Fruit fly (Drosophila melanogaster) whole organism, embryonic: Measurements from ENCODE around the gene CG6788.

ENCODE experiments used
- ATbp ChIP-seq: fragments of 200-800 bp; sonication (Bioruptor generic); optimal IDR thresholded peaks from 2 replicates; lab custom pipeline; 2017; ENCODE audit warnings: missing biosample characterization, mild to moderate bottlenecking, missing genetic modification characterization, missing genetic modification reagents
- Bdp1 ChIP-seq: fragments of 200-800 bp; sonication (Bioruptor generic); optimal IDR thresholded peaks from 3 replicates; lab custom pipeline; 2016; ENCODE audit warnings: missing biosample characterization, missing genetic modification characterization
- CG10209 ChIP-seq: fragments of 200-800 bp; sonication (Bioruptor generic); optimal IDR thresholded peaks from 3 replicates; lab custom pipeline; 2017; ENCODE audit warnings: missing biosample characterization, mild to moderate bottlenecking, missing genetic modification characterization, missing genetic modification reagents
- CG12219 ChIP-seq: fragments of 200-800 bp; sonication (Bioruptor generic); optimal IDR thresholded peaks from 3 replicates; lab custom pipeline; 2018; ENCODE audit warnings: missing biosample characterization, mild to moderate bottlenecking, missing genetic modification characterization
- CG13296 ChIP-seq: fragments of 200-800 bp; sonication (Bioruptor generic); optimal IDR thresholded peaks from 3 replicates; lab custom pipeline; 2018; ENCODE audit warnings: missing biosample characterization, mild to moderate bottlenecking, missing genetic modification characterization
- CG13424 ChIP-seq: fragments of 200-800 bp; sonication (Bioruptor generic); optimal IDR thresholded peaks from 2 replicates; lab custom pipeline; 2019; ENCODE audit warnings: missing biosample characterization, mild to moderate bottlenecking, missing genetic modification characterization, moderate library complexity
- CG13624 ChIP-seq: fragments of 200-800 bp; sonication (Bioruptor generic); optimal IDR thresholded peaks from 2 replicates; lab custom pipeline; 2016; ENCODE audit warnings: missing biosample characterization, missing genetic modification characterization
- CG15011 ChIP-seq: fragments of 200-800 bp; sonication (Bioruptor generic); optimal IDR thresholded peaks from 3 replicates; lab custom pipeline; 2018; ENCODE audit warnings: missing biosample characterization, mild to moderate bottlenecking, missing genetic modification characterization
- CG1647 ChIP-seq: fragments of 200-800 bp; sonication (Bioruptor generic); optimal IDR thresholded peaks from 3 replicates; lab custom pipeline; 2016; ENCODE audit warnings: missing biosample characterization, missing genetic modification characterization
- CG1832 ChIP-seq: fragments of 200-800 bp; sonication (Bioruptor generic); optimal IDR thresholded peaks from 2 replicates; lab custom pipeline; 2017; ENCODE audit warnings: missing biosample characterization, mild to moderate bottlenecking, missing genetic modification characterization, inconsistent platforms
- CG18476 ChIP-seq: fragments of 200-800 bp; sonication (Bioruptor generic); optimal IDR thresholded peaks from 2 replicates; lab custom pipeline; 2016; ENCODE audit warnings: missing biosample characterization, mild to moderate bottlenecking, missing genetic modification characterization
- CG30020 ChIP-seq: fragments of 200-800 bp; optimal IDR thresholded peaks from 2 replicates; lab custom pipeline; 2019; ENCODE audit warnings: missing biosample characterization, mild to moderate bottlenecking, missing genetic modification characterization, moderate library complexity
- CG3407 ChIP-seq: fragments of 200-800 bp; sonication (Bioruptor generic); optimal IDR thresholded peaks from 2 replicates; lab custom pipeline; 2018; ENCODE audit warnings: missing biosample characterization, mild to moderate bottlenecking, missing genetic modification characterization
- CG34224 ChIP-seq: fragments of 200-800 bp; sonication (Bioruptor generic); IDR thresholded peaks from 3 replicates; pipeline ENCODE4 v1.3.6; 2022; ENCODE audit warnings: missing biosample characterization, missing genetic modification characterization; ENCODE audit not compliant: partially characterized antibody
- CG4404 ChIP-seq: fragments of 200-800 bp; sonication (Bioruptor generic); IDR thresholded peaks from 2 replicates; pipeline ENCODE4 v1.3.6; 2022; ENCODE audit warnings: missing biosample characterization, missing genetic modification characterization
- CG6791 ChIP-seq: fragments of 200-800 bp; sonication (Bioruptor generic); IDR thresholded peaks from 3 replicates; pipeline ENCODE4 v1.3.6; 2022; ENCODE audit warnings: missing biosample characterization, missing genetic modification characterization; ENCODE audit not compliant: partially characterized antibody
- CG7839 ChIP-seq: fragments of 200-800 bp; sonication (Bioruptor generic); optimal IDR thresholded peaks from 3 replicates; lab custom pipeline; 2018; ENCODE audit warnings: missing biosample characterization, mild to moderate bottlenecking, missing genetic modification characterization, moderate library complexity
- CG8478 ChIP-seq: fragments of >200 bp; optimal IDR thresholded peaks from 2 replicates; lab custom pipeline; 2018
- CG9609 ChIP-seq: fragments of 200-800 bp; sonication (Bioruptor generic); optimal IDR thresholded peaks from 3 replicates; lab custom pipeline; 2016; ENCODE audit warnings: missing biosample characterization, missing genetic modification characterization
- CG9932 ChIP-seq: fragments of 200-800 bp; sonication (Bioruptor generic); IDR thresholded peaks from 2 replicates; pipeline ENCODE4 v1.3.6; 2022; ENCODE audit warnings: missing biosample characterization, missing genetic modification characterization
- CHES-1-like ChIP-seq: fragments of 200-800 bp; sonication (Bioruptor generic); optimal IDR thresholded peaks from 2 replicates; lab custom pipeline; 2016; ENCODE audit warnings: missing biosample characterization, missing genetic modification characterization
- CTCF ChIP-seq: fragments of 200-800 bp; sonication (Bioruptor generic); optimal IDR thresholded peaks from 2 replicates; lab custom pipeline; 2017; ENCODE audit warnings: missing biosample characterization, mild to moderate bottlenecking, missing genetic modification characterization, moderate library complexity
- D ChIP-seq, 2 experiments: fragments of 200-800 bp in 1 of 2; fragments of >200 bp in 1 of 2; sonication (Bioruptor generic) in 1 of 2; optimal IDR thresholded peaks; 2 replicates in 1 of 2; 3 replicates in 1 of 2; lab custom pipeline; 2017; ENCODE audit warnings: mild to moderate bottlenecking in 1 of 2, missing biosample characterization in 1 of 2, missing genetic modification characterization in 1 of 2, missing genetic modification reagents in 1 of 2
- Fer3 ChIP-seq: fragments of 200-800 bp; sonication (Bioruptor generic); optimal IDR thresholded peaks from 2 replicates; lab custom pipeline; 2018; ENCODE audit warnings: missing biosample characterization, mild to moderate bottlenecking, missing genetic modification characterization, moderate library complexity
- Jarid2 ChIP-seq: fragments of 200-800 bp; sonication (Bioruptor generic); optimal IDR thresholded peaks from 3 replicates; lab custom pipeline; 2017; ENCODE audit warnings: mild to moderate bottlenecking, missing biosample characterization, missing genetic modification reagents, missing genetic modification characterization
- Kr ChIP-seq: fragments of 200-800 bp; sonication (Bioruptor generic); optimal IDR thresholded peaks from 2 replicates; lab custom pipeline; 2017; ENCODE audit warnings: missing biosample characterization, mild to moderate bottlenecking, missing genetic modification characterization
- Lpt ChIP-seq: fragments of >200 bp; optimal IDR thresholded peaks from 2 replicates; lab custom pipeline; 2018; ENCODE audit warnings: missing biosample characterization, missing genetic modification characterization
- Opbp ChIP-seq: fragments of 200-800 bp; sonication (Bioruptor generic); IDR thresholded peaks from 3 replicates; pipeline ENCODE4 v1.3.6; 2022; ENCODE audit warnings: missing biosample characterization, missing genetic modification characterization; ENCODE audit not compliant: partially characterized antibody
- Pdp1 ChIP-seq, 2 experiments: fragments of 200-800 bp; sonication (Bioruptor generic); optimal IDR thresholded peaks; 3 replicates each; lab custom pipeline; 2016; ENCODE audit warnings: missing biosample characterization in 2 of 2, missing genetic modification characterization in 2 of 2, mild to moderate bottlenecking in 1 of 2, moderate library complexity in 1 of 2
- Side ChIP-seq: fragments of 200-800 bp; sonication (Bioruptor generic); optimal IDR thresholded peaks from 2 replicates; lab custom pipeline; 2016; ENCODE audit warnings: missing biosample characterization, missing genetic modification characterization
- Spps ChIP-seq: fragments of 200-800 bp; sonication (Bioruptor generic); optimal IDR thresholded peaks from 2 replicates; lab custom pipeline; 2018; ENCODE audit warnings: missing biosample characterization, mild to moderate bottlenecking, missing genetic modification characterization
- Sry-β ChIP-seq: fragments of 200-800 bp; sonication (Bioruptor generic); optimal IDR thresholded peaks from 2 replicates; lab custom pipeline; 2018; ENCODE audit warnings: missing biosample characterization, mild to moderate bottlenecking, missing genetic modification characterization, moderate library complexity
- Sry-δ ChIP-seq: fragments of 200-800 bp; sonication (Bioruptor generic); optimal IDR thresholded peaks from 2 replicates; lab custom pipeline; 2016; ENCODE audit warnings: missing biosample characterization, missing genetic modification characterization
- Vsx1 ChIP-seq: fragments of 200-800 bp; sonication (Bioruptor generic); optimal IDR thresholded peaks from 2 replicates; lab custom pipeline; 2017; ENCODE audit warnings: missing biosample characterization, mild to moderate bottlenecking, missing genetic modification characterization, missing genetic modification reagents
- Xbp1 ChIP-seq: fragments of 200-800 bp; sonication (Bioruptor generic); optimal IDR thresholded peaks from 3 replicates; lab custom pipeline; 2016; ENCODE audit warnings: missing biosample characterization, mild to moderate bottlenecking, missing genetic modification characterization
- cad ChIP-seq: fragments of >200 bp; optimal IDR thresholded peaks from 2 replicates; lab custom pipeline; 2017; ENCODE audit warnings: missing biosample characterization, missing genetic modification characterization
- ci ChIP-seq: fragments of 200-800 bp; sonication (Bioruptor generic); IDR thresholded peaks from 3 replicates; pipeline ENCODE4 v1.3.6; 2022; ENCODE audit warnings: missing biosample characterization, missing genetic modification characterization
- dm ChIP-seq: fragments of 200-800 bp; sonication (Bioruptor generic); optimal IDR thresholded peaks from 3 replicates; lab custom pipeline; 2016; ENCODE audit warnings: missing biosample characterization, missing genetic modification characterization
- dmrt11E ChIP-seq: fragments of 200-800 bp; sonication (Bioruptor generic); optimal IDR thresholded peaks from 3 replicates; lab custom pipeline; 2018; ENCODE audit warnings: missing biosample characterization, mild to moderate bottlenecking, missing genetic modification characterization, moderate library complexity
- dpn ChIP-seq, 2 experiments: fragments of 200-800 bp; sonication (Bioruptor generic); optimal IDR thresholded peaks; 3 replicates each; lab custom pipeline; 2016; ENCODE audit warnings: missing biosample characterization in 2 of 2, missing genetic modification characterization in 2 of 2
- ham ChIP-seq: fragments of 200-800 bp; sonication (Bioruptor generic); IDR thresholded peaks from 2 replicates; pipeline ENCODE4 v1.3.6; 2022; ENCODE audit warnings: missing biosample characterization, missing genetic modification characterization
- lbe ChIP-seq: fragments of 200-800 bp; sonication (Bioruptor generic); optimal IDR thresholded peaks from 2 replicates; lab custom pipeline; 2016; ENCODE audit warnings: missing biosample characterization, mild to moderate bottlenecking, missing genetic modification characterization
- mld ChIP-seq: fragments of 200-800 bp; sonication (Bioruptor generic); IDR thresholded peaks from 3 replicates; pipeline ENCODE4 v1.3.6; 2022; ENCODE audit warnings: missing biosample characterization, missing genetic modification characterization; ENCODE audit not compliant: partially characterized antibody
- pan ChIP-seq, 4 experiments: fragments of >200 bp in 3 of 4; fragments of 200-800 bp in 1 of 4; sonication (Bioruptor generic) in 1 of 4; optimal IDR thresholded peaks in 3 of 4; IDR thresholded peaks in 1 of 4; 2 replicates each; pipeline versions ENCODE4 v1.3.6 to Lab custom; 2017 to 2022; ENCODE audit warnings: missing biosample characterization in 2 of 4, missing genetic modification characterization in 2 of 4, mixed read lengths in 1 of 4
- pfk ChIP-seq: fragments of 200-800 bp; sonication (Bioruptor generic); optimal IDR thresholded peaks from 2 replicates; lab custom pipeline; 2018; ENCODE audit warnings: missing biosample characterization, mild to moderate bottlenecking, missing genetic modification characterization, moderate library complexity
- pum ChIP-seq: fragments of 200-800 bp; sonication (Bioruptor generic); optimal IDR thresholded peaks from 2 replicates; lab custom pipeline; 2016; ENCODE audit warnings: missing biosample characterization, missing genetic modification characterization
- schlank ChIP-seq: fragments of 200-800 bp; sonication (Bioruptor generic); optimal IDR thresholded peaks from 2 replicates; lab custom pipeline; 2018; ENCODE audit warnings: missing biosample characterization, mild to moderate bottlenecking, missing genetic modification characterization
- sna ChIP-seq: fragments of 200-800 bp; sonication (Bioruptor generic); IDR thresholded peaks from 2 replicates; pipeline ENCODE4 v1.3.6; 2022; ENCODE audit warnings: missing biosample characterization, missing genetic modification characterization; ENCODE audit not compliant: partially characterized antibody
- ttk ChIP-seq: fragments of 200-800 bp; sonication (Bioruptor generic); IDR thresholded peaks from 2 replicates; pipeline ENCODE4 v2.1.2; 2022; ENCODE audit warnings: missing biosample characterization, missing genetic modification characterization

CG6788 gene

dm6 chrX:17880269-17880889 lies 7.6 kb upstream of the CG6788 start (continued):
- TF ChIP-seq CG13296 (GFP tag; lab: Kevin White, UChicago), result peak; percentile 90
- TF ChIP-seq mld, result no peak
- peak; percentile 84 for TF ChIP-seq Bdp1 (GFP tag; lab: Kevin White, UChicago)
- peak; percentile 91 for TF ChIP-seq CG1647 (GFP tag; lab: Kevin White, UChicago)
- TF ChIP-seq lbe (GFP tag; lab: Kevin White, UChicago), result peak; percentile 95
- peak; percentile 76 for TF ChIP-seq Vsx1 (GFP tag; lab: Kevin White, UChicago)
- TF ChIP-seq Xbp1 (GFP tag; lab: Kevin White, UChicago), result peak; percentile 98
- peak; percentile 82 for TF ChIP-seq CG15011
- TF ChIP-seq CG12219 (GFP tag; lab: Kevin White, UChicago), result peak; percentile 93
- peak; percentile 95 to 97 for TF ChIP-seq Pdp1 (GFP tag; optimal IDR thresholded peaks at IDR 0.05; lab: Kevin White, UChicago)
- TF ChIP-seq Jarid2 (GFP tag; lab: Kevin White, UChicago), result peak; percentile 56
- no peak for TF ChIP-seq Kr
- peak; percentile 97 to 98 for TF ChIP-seq dpn (GFP tag; optimal IDR thresholded peaks at IDR 0.05; lab: Kevin White, UChicago)
- peak; percentile 97 for TF ChIP-seq CG7839 (tag; lab: Kevin White, UChicago)
- peak; percentile 95 for TF ChIP-seq CHES-1-like
- TF ChIP-seq pfk (GFP tag; lab: Kevin White, UChicago), result peak; percentile 7
- peak; percentile 77 for TF ChIP-seq CG18476 (GFP tag; lab: Kevin White, UChicago)
- TF ChIP-seq CG9932 (GFP tag; lab: Robert Waterston, UW), result peak; percentile 97
- peak; percentile 75 for TF ChIP-seq dmrt11E
- peak; percentile 94 for TF ChIP-seq ttk (GFP tag; lab: Robert Waterston, UW)
- TF ChIP-seq CG3407, result peak; percentile 90
- peak; percentile 66 for TF ChIP-seq CTCF
- TF ChIP-seq sna (GFP tag; lab: Robert Waterston, UW), result no peak
- TF ChIP-seq CG10209 (GFP tag; lab: Kevin White, UChicago), result peak; percentile 93
- TF ChIP-seq cad (GFP tag; lab: Kevin White, UChicago), result no peak
- TF ChIP-seq Spps (tag; lab: Kevin White, UChicago), result peak; percentile 40
- TF ChIP-seq D (optimal IDR thresholded peaks at IDR 0.05; lab: Kevin White, UChicago), result no peak
- TF ChIP-seq D (GFP tag; optimal IDR thresholded peaks at IDR 0.05; lab: Kevin White, UChicago), result peak; percentile 85
- TF ChIP-seq pum (GFP tag; lab: Kevin White, UChicago), result peak; percentile 94
- TF ChIP-seq CG1832 (GFP tag; lab: Kevin White, UChicago), result no peak
- peak; percentile 97 for TF ChIP-seq CG13624 (GFP tag; lab: Kevin White, UChicago)
- no peak for TF ChIP-seq CG34224
- TF ChIP-seq Fer3 (tag; lab: Kevin White, UChicago), result peak; percentile 95
- peak; percentile 14 for TF ChIP-seq Sry-β
- no peak for TF ChIP-seq CG6791 (GFP tag; lab: Robert Waterston, UW)
- no peak for TF ChIP-seq Lpt (GFP tag; lab: Kevin White, UChicago)
- peak; percentile 96 for TF ChIP-seq schlank (tag; lab: Kevin White, UChicago)
- TF ChIP-seq pan (optimal IDR thresholded peaks at IDR 0.05; lab: Kevin White, UChicago), result no peak
- TF ChIP-seq pan (GFP tag; optimal IDR thresholded peaks at IDR 0.05 in 1 of 2, IDR thresholded peaks at IDR 0.05 in 1 of 2), result peak in 1 of 2 experiments; percentile 97
- TF ChIP-seq CG4404 (GFP tag; lab: Robert Waterston, UW), result peak; percentile 90
- TF ChIP-seq CG13424, result peak; percentile 91
- peak; percentile 60 for TF ChIP-seq Sry-δ (GFP tag; lab: Kevin White, UChicago)
- TF ChIP-seq ATbp, result peak; percentile 96
- peak; percentile 98 for TF ChIP-seq ci (GFP tag; lab: Robert Waterston, UW)
- TF ChIP-seq CG30020 (tag; lab: Kevin White, UChicago), result peak; percentile 60
- TF ChIP-seq dm (GFP tag; lab: Kevin White, UChicago), result peak; percentile 90
- peak; percentile 90 for TF ChIP-seq ham (GFP tag; lab: Robert Waterston, UW)
- TF ChIP-seq Side, result peak; percentile 96
- TF ChIP-seq CG9609, result peak; percentile 95
- TF ChIP-seq Opbp, result no peak
- TF ChIP-seq CG8478, result no peak
